Fruit fly (Drosophila melanogaster) S2 (cell line): ENCODE data around the gene Adgf-C.

ENCODE experiments used
- CG8478 ChIP-seq: fragments of >200 bp; optimal IDR thresholded peaks from 2 replicates; lab custom pipeline; 2018
- CTCF ChIP-seq, 2 experiments: fragments of >200 bp; optimal IDR thresholded peaks; 2 replicates each; lab custom pipeline; 2018

DNA sequence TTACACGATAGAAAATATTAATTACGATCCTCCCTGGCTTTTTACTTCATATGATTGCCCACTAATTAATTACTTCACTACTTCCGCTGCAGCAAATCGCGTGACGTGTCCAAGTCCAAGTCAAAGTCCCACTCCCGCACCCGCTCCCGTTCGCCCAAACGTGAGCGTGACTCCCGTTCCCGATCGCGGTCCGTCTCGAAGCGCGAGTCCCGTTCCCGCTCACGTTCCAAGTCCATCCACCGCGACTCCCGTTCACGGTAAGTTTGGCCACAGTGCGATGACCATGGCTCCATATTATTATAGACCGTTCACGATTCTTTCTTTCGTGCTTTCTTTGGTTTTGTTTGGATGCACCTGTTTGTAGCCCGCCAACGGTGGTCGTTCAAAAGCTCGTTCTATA is 40.6 kb upstream of the Adgf-C start:
- TF ChIP-seq CG8478, result no peak
- TF ChIP-seq CTCF (optimal IDR thresholded peaks at IDR 0.05; lab: Kevin White, UChicago), result no peak
